Fruit fly (Drosophila melanogaster): ENCODE data around the gene pon.

The pon gene

DNA sequence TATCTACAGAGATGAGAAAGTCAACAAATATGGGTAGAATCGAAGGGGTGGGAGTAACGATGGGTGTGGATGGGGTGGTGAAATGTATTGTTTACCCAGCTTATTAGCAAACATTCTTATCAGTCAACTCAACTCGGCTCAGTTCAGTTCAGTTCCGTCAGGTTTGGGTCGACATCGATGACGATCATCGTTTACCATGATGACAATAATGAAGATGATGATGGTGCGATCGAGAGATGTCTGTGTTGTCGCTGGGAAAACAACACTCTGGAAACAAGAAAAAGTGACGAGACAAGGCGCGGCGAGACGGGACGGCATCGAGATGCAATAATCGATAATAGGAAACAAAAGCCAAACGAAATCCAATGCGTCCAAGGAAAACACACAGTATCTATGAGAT lies 26.4 kb upstream of the pon start (continued):
- TF ChIP-seq insv (GFP tag; optimal IDR thresholded peaks at IDR 0.05), result no peak
- TF ChIP-seq Xrp1 (GFP tag; IDR thresholded peaks at IDR 0.05), result peak; percentile 46; the same call in 1 of the 2 replicates
- no peak for TF ChIP-seq CG10321 (GFP tag; IDR thresholded peaks at IDR 0.05)
- no peak for TF ChIP-seq CG42726 (GFP tag; IDR thresholded peaks at IDR 0.05; ENCODE audit: partially characterized antibody)
- no peak for TF ChIP-seq CG4328 (GFP tag; optimal IDR thresholded peaks at IDR 0.05)
- no peak for TF ChIP-seq h (optimal IDR thresholded peaks at IDR 0.05)
- no peak for TF ChIP-seq CG9817 (tag; optimal IDR thresholded peaks at IDR 0.05)
- no peak for TF ChIP-seq CG4730 (GFP tag; IDR thresholded peaks at IDR 0.05)
- TF ChIP-seq CG12391 (tag; optimal IDR thresholded peaks at IDR 0.05), result peak; percentile 15
- TF ChIP-seq ssp (GFP tag; IDR thresholded peaks at IDR 0.05), result no peak
- peak; percentile 31 for TF ChIP-seq CG13123 (GFP tag; optimal IDR thresholded peaks at IDR 0.05)
- no peak for TF ChIP-seq Scr (GFP tag; IDR thresholded peaks at IDR 0.05; ENCODE audit: partially characterized antibody)
- TF ChIP-seq tgo (GFP tag; IDR thresholded peaks at IDR 0.05), result no peak
- TF ChIP-seq CG10654 (GFP tag; optimal IDR thresholded peaks at IDR 0.05), result no peak
- no peak for TF ChIP-seq run (tag; optimal IDR thresholded peaks at IDR 0.05)
- no peak for TF ChIP-seq Optix (GFP tag; IDR thresholded peaks at IDR 0.05)
- no peak for TF ChIP-seq Ravus (GFP tag; IDR thresholded peaks at IDR 0.05)
- no peak for TF ChIP-seq CG3838 (GFP tag; optimal IDR thresholded peaks at IDR 0.05)
- TF ChIP-seq ase (GFP tag; IDR thresholded peaks at IDR 0.05), result no peak
- TF ChIP-seq MBD-R2 (GFP tag; IDR thresholded peaks at IDR 0.05), result no peak
- no peak for TF ChIP-seq lov (optimal IDR thresholded peaks at IDR 0.05)
- 0 out of 3 replicates have a peak, but pooled peaks have one; percentile 6 for TF ChIP-seq lov (GFP tag; IDR thresholded peaks at IDR 0.05)
- peak; percentile 27 for TF ChIP-seq CG2712 (tag; optimal IDR thresholded peaks at IDR 0.05)
- no peak for TF ChIP-seq CG33213 (GFP tag; optimal IDR thresholded peaks at IDR 0.05)
- no peak for TF ChIP-seq CG9437 (GFP tag; optimal IDR thresholded peaks at IDR 0.05)
- TF ChIP-seq CG13894 (tag; optimal IDR thresholded peaks at IDR 0.05), result no peak
- no peak for TF ChIP-seq fd3F (GFP tag; optimal IDR thresholded peaks at IDR 0.05)
- no peak for TF ChIP-seq Xbp1 (GFP tag; optimal IDR thresholded peaks at IDR 0.05)
- no peak for TF ChIP-seq CG16863 (GFP tag; optimal IDR thresholded peaks at IDR 0.05)
- TF ChIP-seq bab2 (GFP tag; optimal IDR thresholded peaks at IDR 0.05), result peak; percentile 49
- TF ChIP-seq CG10979 (tag; optimal IDR thresholded peaks at IDR 0.05), result no peak
- TF ChIP-seq chm (GFP tag; IDR thresholded peaks at IDR 0.05), result no peak
- no peak for TF ChIP-seq MESR4 (GFP tag; optimal IDR thresholded peaks at IDR 0.05)
- TF ChIP-seq Lpt (GFP tag; optimal IDR thresholded peaks at IDR 0.05), result no peak
- no peak for TF ChIP-seq gt (GFP tag; IDR thresholded peaks at IDR 0.05)
- no peak for TF ChIP-seq CG17328 (GFP tag; IDR thresholded peaks at IDR 0.05)
- TF ChIP-seq HLH54F (GFP tag; optimal IDR thresholded peaks at IDR 0.05), result no peak
- TF ChIP-seq Hr39 (optimal IDR thresholded peaks at IDR 0.05), result no peak
- TF ChIP-seq CG18599 (GFP tag; optimal IDR thresholded peaks at IDR 0.05), result peak; percentile 32
- TF ChIP-seq D (optimal IDR thresholded peaks at IDR 0.05), result no peak
- peak; percentile 39 for TF ChIP-seq D (GFP tag; optimal IDR thresholded peaks at IDR 0.05)
- TF ChIP-seq CG2202 (tag; optimal IDR thresholded peaks at IDR 0.05), result peak; percentile 56
- no peak for TF ChIP-seq danr (GFP tag; IDR thresholded peaks at IDR 0.05)
- TF ChIP-seq CG34224 (GFP tag; IDR thresholded peaks at IDR 0.05; ENCODE audit: partially characterized antibody), result no peak
- TF ChIP-seq CG4360 (GFP tag; IDR thresholded peaks at IDR 0.05), result no peak
- peak; percentile 30 for TF ChIP-seq CG2678 (tag; optimal IDR thresholded peaks at IDR 0.05)
- no peak for TF ChIP-seq CG12155 (GFP tag; optimal IDR thresholded peaks at IDR 0.05)
- TF ChIP-seq CG6272 (GFP tag; IDR thresholded peaks at IDR 0.05), result no peak
- 0 out of 3 replicates have a peak, but pooled peaks have one; percentile 42 for TF ChIP-seq zfh1 (GFP tag; IDR thresholded peaks at IDR 0.05)
- TF ChIP-seq CG10431 (GFP tag; optimal IDR thresholded peaks at IDR 0.05), result peak; percentile 7
- TF ChIP-seq PHDP (tag; optimal IDR thresholded peaks at IDR 0.05), result peak; percentile 3
- no peak for TF ChIP-seq CG18764 (GFP tag; optimal IDR thresholded peaks at IDR 0.05)
- TF ChIP-seq ftz-f1 (GFP tag; optimal IDR thresholded peaks at IDR 0.05), result no peak
- TF ChIP-seq Med (GFP tag), result peak; percentile 73

Data from whole organism, embryonic.